Worm (Caenorhabditis elegans) whole organism, midembryonic: Measurements from ENCODE around the gene T27E4.1.

ENCODE experiments used
- flt-1 ChIP-seq: fragments of 200-800 bp; sonication (Bioruptor generic); IDR thresholded peaks from 2 replicates; pipeline ENCODE4 v1.3.6; 2022; ENCODE audit warnings: missing genetic modification characterization, missing compliant biosample characterization
- ref-1 ChIP-seq: fragments of 200-800 bp; sonication (Bioruptor generic); conservative IDR thresholded peaks from 2 replicates; pipeline ENCODE4 v1.3.6; 2022; ENCODE audit warnings: missing genetic modification reagents, missing genetic modification characterization, missing compliant biosample characterization
- tab-1 ChIP-seq: fragments of 200-800 bp; sonication (Bioruptor generic); IDR thresholded peaks from 2 replicates; pipeline ENCODE4 v1.3.6; 2022; ENCODE audit warnings: missing genetic modification characterization, missing compliant biosample characterization
- ztf-23 ChIP-seq: fragments of 200-800 bp; sonication (Bioruptor generic); IDR thresholded peaks from 2 replicates; pipeline ENCODE4 v1.3.6; 2022; ENCODE audit warnings: missing genetic modification reagents, missing genetic modification characterization, missing compliant biosample characterization

- no peak for TF ChIP-seq flt-1 (GFP tag; lab: Robert Waterston, UW)
- TF ChIP-seq ref-1 (GFP tag; lab: Robert Waterston, UW), result no peak
- no peak for TF ChIP-seq ztf-23 (GFP tag; lab: Robert Waterston, UW)
- TF ChIP-seq tab-1 (GFP tag; lab: Robert Waterston, UW), result no peak
These were observed 16.3 kb upstream of the T27E4.1 start for ce11 chrV:9075827-9076226.
